Fruit fly (Drosophila melanogaster) whole organism, embryonic: ENCODE results near the gene PGRP-LE.
"Not testable (repeated sequence)": the region's sequence is repeated elsewhere in the genome, so short reads cannot be mapped to it uniquely, and the experiment has no call there.

Experiments used
- Ada2b ChIP-seq: fragments of 200-800 bp; sonication (Bioruptor generic); IDR thresholded peaks from 2 replicates; pipeline ENCODE4 v1.3.6; 2022; ENCODE audit warnings: missing biosample characterization, missing genetic modification characterization
- Awh ChIP-seq: fragments of 200-800 bp; sonication (Bioruptor generic); IDR thresholded peaks from 2 replicates; pipeline ENCODE4, ENCODE4 v1.3.6; 2022; ENCODE audit warnings: missing biosample characterization, missing genetic modification characterization
- B-H1 ChIP-seq: fragments of 200-800 bp; sonication (Bioruptor generic); IDR thresholded peaks from 3 replicates; pipeline ENCODE4 v1.3.6; 2022; ENCODE audit warnings: missing biosample characterization, missing genetic modification characterization
- BtbVII ChIP-seq: fragments of 200-800 bp; sonication (Bioruptor generic); optimal IDR thresholded peaks from 3 replicates; lab custom pipeline; 2017; ENCODE audit warnings: missing biosample characterization, mild to moderate bottlenecking, missing genetic modification characterization
- CG10274 ChIP-seq: fragments of 200-800 bp; sonication (Bioruptor generic); optimal IDR thresholded peaks from 3 replicates; lab custom pipeline; 2017; ENCODE audit warnings: missing biosample characterization, mild to moderate bottlenecking, missing genetic modification characterization
- CG12071 ChIP-seq: fragments of 200-800 bp; sonication (Bioruptor generic); optimal IDR thresholded peaks from 3 replicates; lab custom pipeline; 2018; ENCODE audit warnings: missing biosample characterization, mild to moderate bottlenecking, missing genetic modification characterization
- CG13894 ChIP-seq: fragments of 200-800 bp; sonication (Bioruptor generic); optimal IDR thresholded peaks from 3 replicates; lab custom pipeline; 2018; ENCODE audit warnings: missing biosample characterization, mild to moderate bottlenecking, missing genetic modification characterization, moderate library complexity
- CG14441 ChIP-seq: fragments of 200-800 bp; sonication (Bioruptor generic); IDR thresholded peaks from 2 replicates; pipeline ENCODE4 v1.3.6; 2022; ENCODE audit warnings: missing biosample characterization, missing genetic modification characterization
- CG14860 ChIP-seq: fragments of 200-800 bp; sonication (Bioruptor generic); IDR thresholded peaks from 3 replicates; pipeline ENCODE4 v1.3.6; 2022; ENCODE audit warnings: missing biosample characterization, missing genetic modification characterization; ENCODE audit not compliant: partially characterized antibody
- CG1647 ChIP-seq: fragments of 200-800 bp; sonication (Bioruptor generic); optimal IDR thresholded peaks from 3 replicates; lab custom pipeline; 2016; ENCODE audit warnings: missing biosample characterization, missing genetic modification characterization
- CG18011 ChIP-seq: fragments of 200-800 bp; sonication (Bioruptor generic); optimal IDR thresholded peaks from 2 replicates; lab custom pipeline; 2017; ENCODE audit warnings: missing biosample characterization, missing genetic modification characterization, mild to moderate bottlenecking, moderate library complexity, missing genotype
- CG18262 ChIP-seq: fragments of 200-800 bp; optimal IDR thresholded peaks from 3 replicates; lab custom pipeline; 2019; ENCODE audit warnings: missing biosample characterization, mild to moderate bottlenecking, missing genetic modification characterization, moderate library complexity
- CG2116 ChIP-seq: fragments of 200-800 bp; sonication (Bioruptor generic); optimal IDR thresholded peaks from 3 replicates; lab custom pipeline; 2018; ENCODE audit warnings: missing biosample characterization, mild to moderate bottlenecking, missing genetic modification characterization
- CG30020 ChIP-seq: fragments of 200-800 bp; optimal IDR thresholded peaks from 2 replicates; lab custom pipeline; 2019; ENCODE audit warnings: missing biosample characterization, mild to moderate bottlenecking, missing genetic modification characterization, moderate library complexity
- CG30403 ChIP-seq: fragments of 200-800 bp; sonication (Bioruptor generic); optimal IDR thresholded peaks from 3 replicates; lab custom pipeline; 2016; ENCODE audit warnings: missing biosample characterization, missing genetic modification characterization
- CG3065 ChIP-seq: fragments of 200-800 bp; sonication (Bioruptor generic); optimal IDR thresholded peaks from 2 replicates; lab custom pipeline; 2016; ENCODE audit warnings: missing biosample characterization, missing genetic modification characterization
- CG32767 ChIP-seq: fragments of 200-800 bp; sonication (Bioruptor generic); IDR thresholded peaks from 2 replicates; pipeline ENCODE4 v1.3.6; 2022; ENCODE audit warnings: missing biosample characterization, missing genetic modification characterization
- CG3838 ChIP-seq: fragments of 200-800 bp; sonication (Bioruptor generic); optimal IDR thresholded peaks from 3 replicates; lab custom pipeline; 2016; ENCODE audit warnings: missing biosample characterization, missing genetic modification characterization
- CG6272 ChIP-seq: fragments of 200-800 bp; sonication (Bioruptor generic); IDR thresholded peaks from 2 replicates; pipeline ENCODE4 v1.3.6; 2022; ENCODE audit warnings: missing biosample characterization, missing genetic modification characterization
- CG6654 ChIP-seq: fragments of 200-800 bp; sonication (Bioruptor generic); optimal IDR thresholded peaks from 2 replicates; lab custom pipeline; 2017; ENCODE audit warnings: missing biosample characterization, mild to moderate bottlenecking, missing genetic modification characterization
- CG6683 ChIP-seq: fragments of 200-800 bp; sonication (Bioruptor generic); optimal IDR thresholded peaks from 2 replicates; lab custom pipeline; 2017; ENCODE audit warnings: missing biosample characterization, mild to moderate bottlenecking, missing genetic modification characterization, missing genetic modification reagents
- CG7357 ChIP-seq: fragments of 200-800 bp; sonication (Bioruptor generic); IDR thresholded peaks from 3 replicates; pipeline ENCODE4 v1.3.6; 2022; ENCODE audit warnings: missing biosample characterization, missing genetic modification characterization
- CG8290 ChIP-seq, 3 experiments: fragments of 200-800 bp; sonication (Bioruptor generic); optimal IDR thresholded peaks; 2 replicates each; lab custom pipeline; 2016 to 2019; ENCODE audit warnings: missing biosample characterization in 3 of 3, missing genetic modification characterization in 3 of 3, mild to moderate bottlenecking in 2 of 3, moderate library complexity in 1 of 3
- CG9797 ChIP-seq: fragments of 200-800 bp; sonication (Bioruptor generic); optimal IDR thresholded peaks from 3 replicates; lab custom pipeline; 2018; ENCODE audit warnings: missing biosample characterization, mild to moderate bottlenecking, missing genetic modification characterization
- H2.0 ChIP-seq: fragments of 200-800 bp; sonication (Bioruptor generic); IDR thresholded peaks from 2 replicates; pipeline ENCODE4 v1.3.6; 2022; ENCODE audit warnings: missing biosample characterization, missing genetic modification characterization
- Med ChIP-seq: fragments of 200-800 bp; sonication (Bioruptor generic); peaks from one replicate; lab custom pipeline; 2016; ENCODE audit warnings: missing biosample characterization, missing genetic modification characterization, mild to moderate bottlenecking, inconsistent platforms, moderate library complexity
- Pdp1 ChIP-seq, 2 experiments: fragments of 200-800 bp; sonication (Bioruptor generic); optimal IDR thresholded peaks; 3 replicates each; lab custom pipeline; 2016; ENCODE audit warnings: missing biosample characterization in 2 of 2, missing genetic modification characterization in 2 of 2, mild to moderate bottlenecking in 1 of 2, moderate library complexity in 1 of 2
- Rfx ChIP-seq: fragments of 200-800 bp; sonication (Bioruptor generic); IDR thresholded peaks from 2 replicates; pipeline ENCODE4 v1.3.6; 2022; ENCODE audit warnings: missing biosample characterization, missing genetic modification characterization
- Scr ChIP-seq: fragments of 200-800 bp; sonication (Bioruptor generic); IDR thresholded peaks from 2 replicates; pipeline ENCODE4 v1.3.6; 2022; ENCODE audit warnings: missing biosample characterization, missing genetic modification characterization; ENCODE audit not compliant: partially characterized antibody
- Sry-β ChIP-seq: fragments of 200-800 bp; sonication (Bioruptor generic); optimal IDR thresholded peaks from 2 replicates; lab custom pipeline; 2018; ENCODE audit warnings: missing biosample characterization, mild to moderate bottlenecking, missing genetic modification characterization, moderate library complexity
- ac ChIP-seq: fragments of 200-800 bp; sonication (Bioruptor generic); optimal IDR thresholded peaks from 3 replicates; lab custom pipeline; 2017; ENCODE audit warnings: missing biosample characterization, mild to moderate bottlenecking, missing genetic modification characterization
- amos ChIP-seq: fragments of 200-800 bp; sonication (Bioruptor generic); IDR thresholded peaks from 2 replicates; pipeline ENCODE4 v1.3.6; 2022; ENCODE audit warnings: missing biosample characterization, missing genetic modification characterization; ENCODE audit not compliant: partially characterized antibody
- bbx ChIP-seq: fragments of 200-800 bp; sonication (Bioruptor generic); IDR thresholded peaks from 2 replicates; pipeline ENCODE4 v1.3.6; 2022; ENCODE audit warnings: missing biosample characterization, missing genetic modification characterization; ENCODE audit not compliant: partially characterized antibody
- bsh ChIP-seq, 2 experiments: fragments of 200-800 bp; sonication (Bioruptor generic); optimal IDR thresholded peaks; 2 replicates each; lab custom pipeline; 2017 to 2018; ENCODE audit warnings: mild to moderate bottlenecking in 2 of 2, missing biosample characterization in 2 of 2, missing genetic modification characterization in 2 of 2, moderate library complexity in 1 of 2
- cato ChIP-seq: fragments of 200-800 bp; sonication (Bioruptor generic); optimal IDR thresholded peaks from 2 replicates; lab custom pipeline; 2016; ENCODE audit warnings: missing biosample characterization, missing genetic modification characterization, borderline replicate concordance
- caup ChIP-seq: fragments of 200-800 bp; sonication (Bioruptor generic); optimal IDR thresholded peaks from 3 replicates; lab custom pipeline; 2017; ENCODE audit warnings: missing biosample characterization, mild to moderate bottlenecking, missing genetic modification characterization, moderate library complexity; ENCODE audit not compliant: severe bottlenecking
- chinmo ChIP-seq: fragments of 200-800 bp; sonication (Bioruptor generic); IDR thresholded peaks from 4 replicates; pipeline ENCODE4 v1.3.6; 2022; ENCODE audit warnings: missing biosample characterization, missing genetic modification characterization; ENCODE audit not compliant: partially characterized antibody
- dimm ChIP-seq: fragments of 200-800 bp; sonication (Bioruptor generic); IDR thresholded peaks from 2 replicates; pipeline ENCODE4 v1.3.6; 2022; ENCODE audit warnings: missing biosample characterization, missing genetic modification characterization
- gro ChIP-seq: fragments of 200-800 bp; sonication (Bioruptor generic); optimal IDR thresholded peaks from 2 replicates; lab custom pipeline; 2016; ENCODE audit warnings: missing biosample characterization, missing genetic modification characterization
- hth ChIP-seq: fragments of >200 bp; optimal IDR thresholded peaks from 2 replicates; lab custom pipeline; 2017; ENCODE audit warnings: inconsistent platforms
- pan ChIP-seq, 4 experiments: fragments of >200 bp in 3 of 4; fragments of 200-800 bp in 1 of 4; sonication (Bioruptor generic) in 1 of 4; optimal IDR thresholded peaks in 3 of 4; IDR thresholded peaks in 1 of 4; 2 replicates each; pipeline versions ENCODE4 v1.3.6 to Lab custom; 2017 to 2022; ENCODE audit warnings: missing biosample characterization in 2 of 4, missing genetic modification characterization in 2 of 4, mixed read lengths in 1 of 4
- salm ChIP-seq: fragments of 200-800 bp; sonication (Bioruptor generic); optimal IDR thresholded peaks from 2 replicates; lab custom pipeline; 2018; ENCODE audit warnings: missing biosample characterization, mild to moderate bottlenecking, missing genetic modification characterization
- sc ChIP-seq, 3 experiments: fragments of >200 bp in 2 of 3; fragments of 200-800 bp in 1 of 3; sonication (Bioruptor generic) in 1 of 3; optimal IDR thresholded peaks; 2 replicates in 2 of 3; 3 replicates in 1 of 3; lab custom pipeline; 2017; ENCODE audit warnings: mild to moderate bottlenecking in 1 of 3, missing biosample characterization in 1 of 3, missing genetic modification characterization in 1 of 3, missing genetic modification reagents in 1 of 3
- sens ChIP-seq: fragments of 200-800 bp; sonication (Bioruptor generic); peaks from one replicate; lab custom pipeline; 2016; ENCODE audit warnings: missing biosample characterization, missing genetic modification characterization
- sisA ChIP-seq: fragments of 200-800 bp; sonication (Bioruptor generic); IDR thresholded peaks from 2 replicates; pipeline ENCODE4 v1.3.6; 2022; ENCODE audit warnings: missing biosample characterization, missing genetic modification characterization
- sna ChIP-seq: fragments of 200-800 bp; sonication (Bioruptor generic); IDR thresholded peaks from 2 replicates; pipeline ENCODE4 v1.3.6; 2022; ENCODE audit warnings: missing biosample characterization, missing genetic modification characterization; ENCODE audit not compliant: partially characterized antibody
- yki ChIP-seq: fragments of >200 bp; optimal IDR thresholded peaks from 3 replicates; lab custom pipeline; 2018
- zf30C ChIP-seq: fragments of 200-800 bp; sonication (Bioruptor generic); optimal IDR thresholded peaks from 3 replicates; lab custom pipeline; 2018; ENCODE audit warnings: missing biosample characterization, mild to moderate bottlenecking, missing genetic modification characterization

Gene PGRP-LE

DNA sequence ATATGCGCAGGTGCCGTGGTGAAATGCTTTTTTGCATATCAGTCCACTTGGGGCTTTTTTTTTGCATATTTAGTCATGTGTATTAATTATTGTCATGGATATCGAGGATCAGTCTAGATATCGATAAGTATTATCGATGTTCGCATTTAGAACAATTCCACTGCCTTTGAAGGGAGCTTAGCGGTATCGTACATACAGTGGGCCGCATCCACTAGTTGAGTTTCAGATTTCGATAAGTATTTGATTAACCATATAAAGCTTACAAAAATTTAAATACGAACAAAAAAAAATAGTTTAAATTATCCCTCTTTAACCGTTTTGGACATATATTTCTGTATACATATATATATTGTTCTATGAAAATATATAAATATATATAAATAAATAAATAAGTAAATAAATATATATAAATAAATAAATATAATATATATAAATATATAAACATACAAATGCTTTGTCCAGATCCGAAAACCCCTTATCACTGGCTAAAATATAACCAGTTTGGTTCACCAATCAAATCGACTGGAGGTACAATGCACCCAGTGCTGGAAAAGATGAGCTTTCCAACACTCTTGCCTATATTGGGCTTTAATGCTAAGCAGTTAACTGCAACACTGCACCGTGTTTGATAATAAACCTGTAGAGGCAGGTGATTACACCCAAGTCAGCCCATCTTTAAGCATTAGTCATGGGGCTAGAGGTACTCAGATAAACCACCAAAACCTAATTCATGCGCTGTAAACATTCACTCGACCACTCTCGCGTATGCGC lies 615 bp downstream of the PGRP-LE start (continued):
- no peak for TF ChIP-seq CG6272
- no peak for TF ChIP-seq Awh (GFP tag; lab: Robert Waterston, UW)
- no peak for TF ChIP-seq CG9797 (GFP tag; lab: Kevin White, UChicago)
- peak; percentile 36 for TF ChIP-seq CG18262 (tag; lab: Kevin White, UChicago)
- TF ChIP-seq CG14441 (GFP tag; lab: Robert Waterston, UW) = no peak
- no peak for TF ChIP-seq gro (GFP tag; lab: Kevin White, UChicago)
- no peak for TF ChIP-seq dimm
- TF ChIP-seq BtbVII (GFP tag; lab: Kevin White, UChicago) = no peak
- no peak for TF ChIP-seq salm (tag; lab: Kevin White, UChicago)
- peak; percentile 46 for TF ChIP-seq CG13894 (tag; lab: Kevin White, UChicago)
- TF ChIP-seq zf30C = no peak
- TF ChIP-seq CG32767 (GFP tag; lab: Robert Waterston, UW) = no peak
- TF ChIP-seq yki (lab: Kevin White, UChicago) = no peak
- no peak for TF ChIP-seq CG18011 (GFP tag; lab: Kevin White, UChicago)
- TF ChIP-seq hth (lab: Kevin White, UChicago) = no peak
- TF ChIP-seq caup (GFP tag; lab: Kevin White, UChicago) = no peak
- no peak for TF ChIP-seq CG10274 (GFP tag; lab: Kevin White, UChicago)
- TF ChIP-seq Pdp1 (GFP tag; optimal IDR thresholded peaks at IDR 0.05; lab: Kevin White, UChicago) = no peak
- peak; percentile 10 for TF ChIP-seq CG30403 (GFP tag; lab: Kevin White, UChicago)
- no peak for TF ChIP-seq sc (optimal IDR thresholded peaks at IDR 0.05; lab: Kevin White, UChicago)
- TF ChIP-seq sc (GFP tag; optimal IDR thresholded peaks at IDR 0.05; lab: Kevin White, UChicago) = no peak
- TF ChIP-seq CG6654 (GFP tag; lab: Kevin White, UChicago) = no peak
- TF ChIP-seq Sry-β (GFP tag; lab: Kevin White, UChicago) = no peak
- no peak for TF ChIP-seq Ada2b
- TF ChIP-seq CG3065 (GFP tag; lab: Kevin White, UChicago) = no peak
- TF ChIP-seq cato (GFP tag; lab: Kevin White, UChicago) = no peak
- TF ChIP-seq CG6683 = no peak
- TF ChIP-seq sisA (GFP tag; lab: Robert Waterston, UW) = no peak
- TF ChIP-seq bsh (GFP tag; optimal IDR thresholded peaks at IDR 0.05; lab: Kevin White, UChicago) = peak in 1 of 2 experiments; percentile 21
- TF ChIP-seq ac (GFP tag; lab: Kevin White, UChicago) = no peak
- no peak for TF ChIP-seq CG12071 (GFP tag; lab: Kevin White, UChicago)
- peak; percentile 36 for TF ChIP-seq CG2116 (GFP tag; lab: Kevin White, UChicago)
- TF ChIP-seq B-H1 (GFP tag; lab: Robert Waterston, UW) = no peak
- TF ChIP-seq CG1647 = no peak
- TF ChIP-seq H2.0 (GFP tag; lab: Robert Waterston, UW) = no peak
- TF ChIP-seq CG3838 (GFP tag; lab: Kevin White, UChicago) = no peak

- peak; percentile 87 for TF ChIP-seq CG8290 (GFP tag; optimal IDR thresholded peaks at IDR 0.05; lab: Kevin White, UChicago)
- not testable (repeated sequence) for TF ChIP-seq CG8290 (tag; optimal IDR thresholded peaks at IDR 0.05; lab: Kevin White, UChicago); pan (optimal IDR thresholded peaks at IDR 0.05; lab: Kevin White, UChicago)
- peak; percentile 65 for TF ChIP-seq sens (GFP tag; lab: Kevin White, UChicago)
- TF ChIP-seq CG30020 = peak; percentile 88
- TF ChIP-seq Rfx (GFP tag; lab: Robert Waterston, UW) = peak; percentile 31; the same call in 1 of the 2 replicates
- TF ChIP-seq Med = peak; percentile 15
- peak; percentile 67 for TF ChIP-seq sna (GFP tag; lab: Robert Waterston, UW)
- peak; percentile 81 for TF ChIP-seq Scr (GFP tag; lab: Robert Waterston, UW)
- peak; percentile 86 for TF ChIP-seq bbx (GFP tag; lab: Robert Waterston, UW)
- TF ChIP-seq amos = peak; percentile 63
- 0 out of 3 replicates have a peak, but pooled peaks have one; percentile 20 for TF ChIP-seq CG7357 (GFP tag; lab: Robert Waterston, UW)
- TF ChIP-seq chinmo (GFP tag; lab: Robert Waterston, UW) = 0 out of 4 replicates have a peak, but pooled peaks have one; percentile 20
- TF ChIP-seq pan (GFP tag; optimal IDR thresholded peaks at IDR 0.05 in 1 of 2, IDR thresholded peaks at IDR 0.05 in 1 of 2) = peak in 1 of 2 experiments; percentile 24
- TF ChIP-seq CG14860 (GFP tag; lab: Robert Waterston, UW) = peak; percentile 56
Observed at dm6 chrX:15799085-15799557, 4.6 kb downstream of the PGRP-LE start, which contains the start of the genes sordd2 and CG15602. Gene sordd2 (minus strand): TSS chrX:15799162. Gene CG15602 (plus strand): TSS chrX:15799426.
